Worm (Caenorhabditis elegans) whole organism, midembryonic: ENCODE measurements around the gene snf-11.
"Not testable (repeated sequence)": the region's sequence is repeated elsewhere in the genome, so short reads cannot be mapped to it uniquely, and the experiment has no call there.

ENCODE experiments used
- T22C8.4 ChIP-seq: fragments of 200-800 bp; sonication (Bioruptor generic); IDR thresholded peaks from 2 replicates; pipeline ENCODE4 v1.3.6; 2022; ENCODE audit warnings: missing genetic modification characterization, missing compliant biosample characterization
- cog-1 ChIP-seq: sonication (generic microtip); optimal IDR thresholded peaks from 2 replicates; lab custom pipeline; 2016; ENCODE audit warnings: missing genetic modification characterization, missing compliant biosample characterization
- flt-1 ChIP-seq: fragments of 200-800 bp; sonication (Bioruptor generic); IDR thresholded peaks from 2 replicates; pipeline ENCODE4 v1.3.6; 2022; ENCODE audit warnings: missing genetic modification characterization, missing compliant biosample characterization
- klf-2 ChIP-seq: fragments of 200-800 bp; sonication (Bioruptor generic); conservative IDR thresholded peaks from 2 replicates; pipeline ENCODE4 v1.3.6; 2022; ENCODE audit warnings: missing genetic modification reagents, missing genetic modification characterization, missing compliant biosample characterization
- med-1 ChIP-seq: sonication (generic microtip); optimal IDR thresholded peaks from 2 replicates; lab custom pipeline; 2017; ENCODE audit warnings: missing genetic modification characterization, mild to moderate bottlenecking, missing compliant biosample characterization, antibody characterized with exemption, missing genetic modification reagents; ENCODE audit not compliant: insufficient read depth
- ref-1 ChIP-seq: fragments of 200-800 bp; sonication (Bioruptor generic); conservative IDR thresholded peaks from 2 replicates; pipeline ENCODE4 v1.3.6; 2022; ENCODE audit warnings: missing genetic modification reagents, missing genetic modification characterization, missing compliant biosample characterization
- tab-1 ChIP-seq: fragments of 200-800 bp; sonication (Bioruptor generic); IDR thresholded peaks from 2 replicates; pipeline ENCODE4 v1.3.6; 2022; ENCODE audit warnings: missing genetic modification characterization, missing compliant biosample characterization
- ztf-23 ChIP-seq: fragments of 200-800 bp; sonication (Bioruptor generic); IDR thresholded peaks from 2 replicates; pipeline ENCODE4 v1.3.6; 2022; ENCODE audit warnings: missing genetic modification reagents, missing genetic modification characterization, missing compliant biosample characterization
- ztf-29 ChIP-seq: fragments of 200-800 bp; sonication (Bioruptor generic); IDR thresholded peaks from 2 replicates; pipeline ENCODE4 v1.3.6; 2022; ENCODE audit warnings: missing genetic modification reagents, missing genetic modification characterization, missing compliant biosample characterization

The snf-11 gene

DNA sequence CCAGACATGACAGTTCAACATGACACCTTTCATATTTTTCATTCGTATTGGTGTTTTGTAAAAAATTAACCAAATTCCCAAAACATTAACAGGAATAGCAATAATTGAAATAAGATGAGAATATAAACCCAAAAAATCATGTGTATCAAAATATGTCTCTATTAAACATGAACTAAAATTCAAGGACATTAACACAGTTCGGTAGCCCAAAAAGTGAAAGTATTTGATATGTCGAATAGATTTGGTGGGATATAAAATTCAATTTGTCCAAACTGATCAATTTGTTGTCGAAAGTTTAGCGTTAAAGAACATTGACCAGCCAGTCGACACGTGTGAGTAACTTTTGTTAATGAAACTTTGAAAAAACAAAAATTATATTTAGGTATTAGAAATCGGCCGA lies 5.5 kb downstream of the snf-11 start, which contains the start of gene srh-46:
srh-46 (minus strand) TSS at position 189 of the 400 bp plus-strand sequence.
- no peak for TF ChIP-seq ref-1 (GFP tag; lab: Robert Waterston, UW)
- TF ChIP-seq klf-2 (GFP tag; lab: Robert Waterston, UW), result no peak
- TF ChIP-seq cog-1 (tag; lab: Kevin White, UChicago), result no peak
- no peak for TF ChIP-seq med-1 (GFP tag; lab: Kevin White, UChicago)
- no peak for TF ChIP-seq T22C8.4 (GFP tag; lab: Robert Waterston, UW)
- no peak for TF ChIP-seq tab-1 (GFP tag; lab: Robert Waterston, UW)
- TF ChIP-seq ztf-23 (GFP tag; lab: Robert Waterston, UW), result no peak
- TF ChIP-seq ztf-29 (GFP tag; lab: Robert Waterston, UW), result no peak
- TF ChIP-seq flt-1 (GFP tag; lab: Robert Waterston, UW), result no peak

ce11 chrV:11300539-11300938 lies 7.7 kb downstream of the snf-11 start, which contains the start of gene srh-47:
TSS of gene srh-47 (minus strand) at chrV:11300639.
- TF ChIP-seq klf-2 (GFP tag; lab: Robert Waterston, UW) (no peak), tab-1 (GFP tag; lab: Robert Waterston, UW) (no peak), cog-1 (tag; lab: Kevin White, UChicago) (no peak), flt-1 (GFP tag; lab: Robert Waterston, UW) (no peak), ztf-23 (GFP tag; lab: Robert Waterston, UW) (no peak), med-1 (GFP tag; lab: Kevin White, UChicago) (no peak), T22C8.4 (GFP tag; lab: Robert Waterston, UW) (no peak), ref-1 (GFP tag; lab: Robert Waterston, UW) (no peak), ztf-29 (GFP tag; lab: Robert Waterston, UW) (no peak)

ce11 chrV:11299406-11299805 lies 8.8 kb downstream of the snf-11 start:
- TF ChIP-seq flt-1 (GFP tag; lab: Robert Waterston, UW) (no peak), ztf-23 (GFP tag; lab: Robert Waterston, UW) (no peak), ref-1 (GFP tag; lab: Robert Waterston, UW) (no peak), med-1 (GFP tag; lab: Kevin White, UChicago) (no peak), T22C8.4 (GFP tag; lab: Robert Waterston, UW) (no peak), tab-1 (GFP tag; lab: Robert Waterston, UW) (no peak), cog-1 (tag; lab: Kevin White, UChicago) (no peak), klf-2 (GFP tag; lab: Robert Waterston, UW) (no peak), ztf-29 (GFP tag; lab: Robert Waterston, UW) (no peak)

DNA sequence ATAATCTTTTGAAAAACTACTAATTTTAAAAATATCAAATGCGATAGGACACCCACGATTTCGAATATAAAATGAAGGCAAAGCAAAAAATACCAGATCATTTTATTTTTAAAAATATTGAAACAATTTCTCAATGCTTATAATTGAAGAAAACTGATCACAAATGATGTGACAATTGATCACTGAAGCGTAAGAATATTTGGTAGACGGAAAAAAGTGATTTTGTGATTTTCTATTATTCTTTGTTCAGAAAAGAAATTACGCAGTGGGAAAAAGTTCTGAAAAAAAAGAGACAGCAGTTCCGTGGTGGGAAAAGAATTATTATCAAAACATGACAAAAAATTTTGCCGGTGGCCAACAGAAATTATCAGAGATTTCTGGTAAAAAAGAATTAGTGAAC lies 9.6 kb downstream of the snf-11 start, which contains the start of gene T03F7.5:
T03F7.5 (minus strand) TSS at position 101 of the 400 bp plus-strand sequence.
- no peak for TF ChIP-seq ztf-23 (GFP tag; lab: Robert Waterston, UW)
- no peak for TF ChIP-seq klf-2 (GFP tag; lab: Robert Waterston, UW)
- TF ChIP-seq med-1 (GFP tag; lab: Kevin White, UChicago), result no peak
- no peak for TF ChIP-seq T22C8.4 (GFP tag; lab: Robert Waterston, UW)
- TF ChIP-seq flt-1 (GFP tag; lab: Robert Waterston, UW), result no peak
- no peak for TF ChIP-seq ztf-29 (GFP tag; lab: Robert Waterston, UW)
- TF ChIP-seq tab-1 (GFP tag; lab: Robert Waterston, UW), result no peak
- no peak for TF ChIP-seq ref-1 (GFP tag; lab: Robert Waterston, UW)
- no peak for TF ChIP-seq cog-1 (tag; lab: Kevin White, UChicago)

ce11 chrV:11294393-11294792 lies 13.9 kb downstream of the snf-11 start, which contains the start of gene T03F7.6:
TSS of gene T03F7.6 (plus strand) at chrV:11294693.
- TF ChIP-seq tab-1 (GFP tag; lab: Robert Waterston, UW), result no peak
- TF ChIP-seq T22C8.4 (GFP tag; lab: Robert Waterston, UW), result no peak
- TF ChIP-seq klf-2 (GFP tag; lab: Robert Waterston, UW), result no peak
- TF ChIP-seq med-1 (GFP tag; lab: Kevin White, UChicago), result no peak
- TF ChIP-seq ref-1 (GFP tag; lab: Robert Waterston, UW), result no peak
- no peak for TF ChIP-seq cog-1 (tag; lab: Kevin White, UChicago)
- TF ChIP-seq flt-1 (GFP tag; lab: Robert Waterston, UW), result no peak
- no peak for TF ChIP-seq ztf-29 (GFP tag; lab: Robert Waterston, UW)
- no peak for TF ChIP-seq ztf-23 (GFP tag; lab: Robert Waterston, UW)

DNA sequence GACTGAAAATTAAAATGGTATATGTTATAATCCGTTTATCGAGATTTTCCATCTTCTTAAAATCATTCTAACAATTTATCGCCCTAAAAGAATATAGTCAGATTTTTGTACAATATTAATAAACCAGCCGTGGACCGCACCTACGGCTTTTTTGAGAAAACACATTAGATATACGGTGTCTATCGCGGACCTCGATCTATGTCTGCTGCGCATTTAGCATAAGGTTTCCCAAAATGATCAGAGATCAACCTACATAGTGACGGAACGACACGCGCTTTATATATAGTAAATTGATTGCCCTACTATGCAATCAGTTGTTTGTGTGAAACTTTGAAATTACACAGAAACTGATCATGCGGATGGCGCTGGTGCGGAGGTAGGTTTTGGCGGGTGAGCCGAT lies 15.6 kb downstream of the snf-11 start:
- TF ChIP-seq ztf-29 (GFP tag; lab: Robert Waterston, UW), result no peak
- TF ChIP-seq med-1 (GFP tag; lab: Kevin White, UChicago), result no peak
- no peak for TF ChIP-seq T22C8.4 (GFP tag; lab: Robert Waterston, UW)
- TF ChIP-seq ztf-23 (GFP tag; lab: Robert Waterston, UW), result no peak
- TF ChIP-seq cog-1 (tag; lab: Kevin White, UChicago), result no peak
- no peak for TF ChIP-seq klf-2 (GFP tag; lab: Robert Waterston, UW)
- TF ChIP-seq ref-1 (GFP tag; lab: Robert Waterston, UW), result no peak
- no peak for TF ChIP-seq flt-1 (GFP tag; lab: Robert Waterston, UW)

DNA sequence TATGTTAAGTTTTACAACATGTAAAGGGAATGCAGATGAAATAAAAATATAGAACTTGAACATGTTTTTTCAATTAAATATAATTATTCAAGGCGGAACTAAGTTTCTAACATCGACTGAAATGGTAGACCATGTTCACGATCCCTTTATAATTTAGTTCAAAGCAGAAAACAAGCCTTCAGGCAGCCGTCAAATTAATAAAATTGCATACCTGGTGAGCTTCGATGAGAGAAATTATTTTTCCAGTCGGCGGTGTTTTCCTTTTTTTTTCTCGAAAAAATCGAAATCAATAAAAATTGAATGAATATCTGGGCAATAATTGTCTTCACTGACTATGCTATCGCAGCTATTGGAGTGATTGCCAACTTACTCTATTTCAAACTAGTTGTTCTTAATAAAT lies 17.4 kb downstream of the snf-11 start, which contains the start of gene C03E10.1:
C03E10.1 (plus strand) TSS at position 301 of the 400 bp plus-strand sequence.
- no peak for TF ChIP-seq T22C8.4 (GFP tag; lab: Robert Waterston, UW)
- TF ChIP-seq cog-1 (tag; lab: Kevin White, UChicago), result no peak
- no peak for TF ChIP-seq klf-2 (GFP tag; lab: Robert Waterston, UW)
- no peak for TF ChIP-seq tab-1 (GFP tag; lab: Robert Waterston, UW)
- TF ChIP-seq ztf-29 (GFP tag; lab: Robert Waterston, UW), result no peak
- TF ChIP-seq med-1 (GFP tag; lab: Kevin White, UChicago), result no peak
- TF ChIP-seq flt-1 (GFP tag; lab: Robert Waterston, UW), result no peak
- TF ChIP-seq ref-1 (GFP tag; lab: Robert Waterston, UW), result no peak
- TF ChIP-seq ztf-23 (GFP tag; lab: Robert Waterston, UW), result no peak

DNA sequence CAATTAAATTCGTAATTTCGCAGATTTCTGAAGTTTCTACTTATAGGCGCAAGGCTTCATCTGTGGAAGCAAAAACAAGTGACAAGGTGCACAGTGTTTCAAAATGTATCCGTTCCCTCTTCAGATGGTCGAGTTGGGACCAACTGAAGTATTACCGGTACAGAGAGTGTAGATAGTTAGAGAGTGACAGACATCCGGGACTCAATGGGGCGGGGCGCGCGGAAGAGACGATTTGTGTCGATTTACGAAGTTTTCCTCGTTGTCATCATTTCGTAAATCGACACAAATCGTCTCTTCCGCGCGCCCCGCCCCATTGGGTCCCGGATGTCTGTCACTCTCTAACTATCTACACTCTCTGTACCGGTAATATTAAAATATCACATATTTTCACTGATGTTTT lies 22.1 kb downstream of the snf-11 start, which contains the start of gene C03E10.3:
C03E10.3 (plus strand) TSS at position 301 of the 400 bp plus-strand sequence.
- not testable (repeated sequence) for TF ChIP-seq T22C8.4 (GFP tag; lab: Robert Waterston, UW); med-1 (GFP tag; lab: Kevin White, UChicago); tab-1 (GFP tag; lab: Robert Waterston, UW)
